Fruit fly (Drosophila melanogaster) whole organism, prepupa: ENCODE data around the gene Eig71Ed.

Source experiments
- CG10669 ChIP-seq: fragments of 200-800 bp; sonication (Bioruptor generic); optimal IDR thresholded peaks from 3 replicates; lab custom pipeline; 2018; ENCODE audit warnings: missing biosample characterization, mild to moderate bottlenecking, missing genetic modification characterization, moderate library complexity
- CG11294 ChIP-seq: fragments of 200-800 bp; sonication (Bioruptor generic); IDR thresholded peaks from 2 replicates; pipeline ENCODE4 v1.3.6; 2022; ENCODE audit warnings: missing biosample characterization, missing genetic modification characterization
- CG11762 ChIP-seq: fragments of 200-800 bp; sonication (Bioruptor generic); optimal IDR thresholded peaks from 3 replicates; lab custom pipeline; 2016; ENCODE audit warnings: missing biosample characterization, missing genetic modification characterization; ENCODE audit not compliant: insufficient read depth
- CG1621 ChIP-seq: fragments of 200-800 bp; sonication (Bioruptor generic); optimal IDR thresholded peaks from 3 replicates; lab custom pipeline; 2018; ENCODE audit warnings: missing biosample characterization, mild to moderate bottlenecking, missing genetic modification characterization
- CG16779 ChIP-seq: fragments of 200-800 bp; sonication (Bioruptor generic); optimal IDR thresholded peaks from 3 replicates; lab custom pipeline; 2017; ENCODE audit warnings: missing biosample characterization, mild to moderate bottlenecking, missing genetic modification characterization
- CG3032 ChIP-seq: fragments of 200-800 bp; optimal IDR thresholded peaks from 2 replicates; lab custom pipeline; 2019; ENCODE audit warnings: missing biosample characterization, mild to moderate bottlenecking, missing genetic modification characterization, moderate library complexity
- CG32006 ChIP-seq: fragments of 200-800 bp; sonication (Bioruptor generic); optimal IDR thresholded peaks from 3 replicates; lab custom pipeline; 2017; ENCODE audit warnings: missing biosample characterization, mild to moderate bottlenecking, missing genetic modification characterization
- CG3919 ChIP-seq: fragments of 200-800 bp; sonication (Bioruptor generic); optimal IDR thresholded peaks from 3 replicates; lab custom pipeline; 2016; ENCODE audit warnings: missing biosample characterization, missing genetic modification characterization
- CG4318 ChIP-seq: fragments of 200-800 bp; sonication (Bioruptor generic); optimal IDR thresholded peaks from 3 replicates; lab custom pipeline; 2017; ENCODE audit warnings: missing biosample characterization, mild to moderate bottlenecking, missing genetic modification characterization
- CG6163 ChIP-seq: fragments of 200-800 bp; sonication (Bioruptor generic); IDR thresholded peaks from 3 replicates; pipeline ENCODE4 v1.3.6; 2022; ENCODE audit warnings: missing biosample characterization, missing genetic modification characterization
- CG6276 ChIP-seq: fragments of 200-800 bp; sonication (Bioruptor generic); optimal IDR thresholded peaks from 2 replicates; lab custom pipeline; 2017; ENCODE audit warnings: missing biosample characterization, mild to moderate bottlenecking, missing genetic modification characterization
- CG6854 ChIP-seq: fragments of 200-800 bp; sonication (Bioruptor generic); optimal IDR thresholded peaks from 2 replicates; lab custom pipeline; 2017; ENCODE audit warnings: missing biosample characterization, mild to moderate bottlenecking, missing genetic modification characterization
- CG7368 ChIP-seq: fragments of 200-800 bp; sonication (Bioruptor generic); optimal IDR thresholded peaks from 3 replicates; lab custom pipeline; 2016; ENCODE audit warnings: missing biosample characterization, missing genetic modification characterization
- CG9139 ChIP-seq: fragments of 200-800 bp; sonication (Bioruptor generic); optimal IDR thresholded peaks from 3 replicates; lab custom pipeline; 2017; ENCODE audit warnings: missing biosample characterization, mild to moderate bottlenecking, missing genetic modification characterization
- Eip75B ChIP-seq: fragments of 200-800 bp; sonication (Bioruptor generic); optimal IDR thresholded peaks from 3 replicates; lab custom pipeline; 2016; ENCODE audit warnings: missing biosample characterization, missing genetic modification characterization
- Eip78C ChIP-seq: fragments of 200-800 bp; sonication (Bioruptor generic); peaks from one replicate; lab custom pipeline; 2016; ENCODE audit warnings: missing biosample characterization, missing genetic modification characterization
- Eip93F ChIP-seq: fragments of 200-800 bp; sonication (Bioruptor generic); optimal IDR thresholded peaks from 2 replicates; lab custom pipeline; 2016; ENCODE audit warnings: missing biosample characterization, mild to moderate bottlenecking, missing genetic modification characterization
- Ets96B ChIP-seq: fragments of 200-800 bp; optimal IDR thresholded peaks from 2 replicates; lab custom pipeline; 2019; ENCODE audit warnings: missing biosample characterization, mild to moderate bottlenecking, missing genetic modification characterization, moderate library complexity
- Gug ChIP-seq: fragments of 200-800 bp; sonication (Bioruptor generic); IDR thresholded peaks from 2 replicates; pipeline ENCODE4 v1.3.6; 2022; ENCODE audit warnings: missing biosample characterization, missing genetic modification characterization
- Hr39 ChIP-seq: fragments of 200-800 bp; sonication (Bioruptor generic); optimal IDR thresholded peaks from 2 replicates; lab custom pipeline; 2016; ENCODE audit warnings: missing biosample characterization, missing genetic modification characterization
- Hr4 ChIP-seq: fragments of 200-800 bp; sonication (Bioruptor generic); optimal IDR thresholded peaks from 3 replicates; lab custom pipeline; 2016; ENCODE audit warnings: missing biosample characterization, missing genetic modification characterization
- Lpt ChIP-seq: fragments of 200-800 bp; sonication (Bioruptor generic); optimal IDR thresholded peaks from 3 replicates; lab custom pipeline; 2016; ENCODE audit warnings: missing biosample characterization, missing genetic modification characterization
- Met ChIP-seq: fragments of 200-800 bp; sonication (Bioruptor generic); optimal IDR thresholded peaks from 3 replicates; lab custom pipeline; 2016; ENCODE audit warnings: missing biosample characterization, missing genetic modification characterization
- Smox ChIP-seq: fragments of 200-800 bp; sonication (Bioruptor generic); optimal IDR thresholded peaks from 3 replicates; lab custom pipeline; 2016; ENCODE audit warnings: missing biosample characterization, missing genetic modification characterization
- Sox102F ChIP-seq: fragments of 200-800 bp; sonication (Bioruptor generic); optimal IDR thresholded peaks from 2 replicates; lab custom pipeline; 2016; ENCODE audit warnings: missing biosample characterization, mild to moderate bottlenecking, missing genetic modification characterization
- Sox14 ChIP-seq: fragments of 200-800 bp; sonication (Bioruptor generic); optimal IDR thresholded peaks from 3 replicates; lab custom pipeline; 2016; ENCODE audit warnings: missing biosample characterization, missing genetic modification characterization
- Sox15 ChIP-seq: fragments of 200-800 bp; sonication (Bioruptor generic); optimal IDR thresholded peaks from 3 replicates; lab custom pipeline; 2016; ENCODE audit warnings: missing biosample characterization, missing genetic modification characterization
- achi ChIP-seq: fragments of 200-800 bp; sonication (Bioruptor generic); optimal IDR thresholded peaks from 3 replicates; lab custom pipeline; 2016; ENCODE audit warnings: missing biosample characterization, missing genetic modification characterization
- acj6 ChIP-seq: fragments of 200-800 bp; sonication (Bioruptor generic); optimal IDR thresholded peaks from 3 replicates; lab custom pipeline; 2016; ENCODE audit warnings: missing biosample characterization, missing genetic modification characterization
- cyc ChIP-seq: fragments of 200-800 bp; sonication (Bioruptor generic); optimal IDR thresholded peaks from 3 replicates; lab custom pipeline; 2016; ENCODE audit warnings: missing biosample characterization, missing genetic modification characterization
- dac ChIP-seq: fragments of 200-800 bp; sonication (Bioruptor generic); optimal IDR thresholded peaks from 2 replicates; lab custom pipeline; 2017; ENCODE audit warnings: missing biosample characterization, mild to moderate bottlenecking, missing genetic modification characterization
- dsx ChIP-seq: fragments of 200-800 bp; optimal IDR thresholded peaks from 3 replicates; lab custom pipeline; 2019; ENCODE audit warnings: missing biosample characterization, mild to moderate bottlenecking, missing genetic modification characterization, moderate library complexity; ENCODE audit not compliant: poor library complexity, severe bottlenecking
- eg ChIP-seq: fragments of 200-800 bp; sonication (Bioruptor generic); IDR thresholded peaks from 3 replicates; pipeline ENCODE4 v1.3.6; 2022; ENCODE audit warnings: missing biosample characterization, missing genetic modification characterization
- lz ChIP-seq: fragments of 200-800 bp; sonication (Bioruptor generic); optimal IDR thresholded peaks from 3 replicates; lab custom pipeline; 2016; ENCODE audit warnings: missing biosample characterization, missing genetic modification characterization
- salr ChIP-seq, 2 experiments: fragments of 200-800 bp; sonication (Bioruptor generic); optimal IDR thresholded peaks; 3 replicates each; lab custom pipeline; 2016 to 2018; ENCODE audit warnings: missing biosample characterization in 2 of 2, missing genetic modification characterization in 2 of 2, mild to moderate bottlenecking in 1 of 2
- spab ChIP-seq: fragments of 200-800 bp; sonication (Bioruptor generic); optimal IDR thresholded peaks from 2 replicates; lab custom pipeline; 2017; ENCODE audit warnings: missing biosample characterization, mild to moderate bottlenecking, missing genetic modification characterization, missing genetic modification reagents
- ss ChIP-seq, 2 experiments: fragments of 200-800 bp; sonication (Bioruptor generic); optimal IDR thresholded peaks; 2 replicates in 1 of 2; 3 replicates in 1 of 2; lab custom pipeline; 2017 to 2018; ENCODE audit warnings: mild to moderate bottlenecking in 2 of 2, missing biosample characterization in 2 of 2, missing genetic modification characterization in 2 of 2, moderate library complexity in 1 of 2
- svp ChIP-seq: fragments of 200-800 bp; sonication (Bioruptor generic); peaks from one replicate; lab custom pipeline; 2016; ENCODE audit warnings: missing biosample characterization, missing genetic modification characterization
- topi ChIP-seq: fragments of 200-800 bp; sonication (Bioruptor generic); optimal IDR thresholded peaks from 3 replicates; lab custom pipeline; 2016; ENCODE audit warnings: missing biosample characterization, missing genetic modification characterization

Eig71Ed gene

dm6 chr3L:15652154-15652553 lies at the start of gene Eig71Ed, which contains the start of gene Eig71Ec:
Eig71Ed (plus strand) TSS chr3L:15652537.
Eig71Ec (minus strand) TSS chr3L:15652254.
- no peak for TF ChIP-seq CG7368
- TF ChIP-seq CG1621 (tag; lab: Kevin White, UChicago) = no peak
- no peak for TF ChIP-seq CG6163 (GFP tag; lab: Robert Waterston, UW)
- TF ChIP-seq dac (GFP tag; lab: Kevin White, UChicago) = no peak
- TF ChIP-seq topi (GFP tag; lab: Kevin White, UChicago) = no peak
- no peak for TF ChIP-seq CG10669
- no peak for TF ChIP-seq Lpt (GFP tag; lab: Kevin White, UChicago)
- TF ChIP-seq Sox14 (GFP tag; lab: Kevin White, UChicago) = no peak
- TF ChIP-seq Hr4 (GFP tag; lab: Kevin White, UChicago) = no peak
- no peak for TF ChIP-seq cyc (GFP tag; lab: Kevin White, UChicago)
- no peak for TF ChIP-seq CG3919 (GFP tag; lab: Kevin White, UChicago)
- TF ChIP-seq achi = no peak
- no peak for TF ChIP-seq Hr39 (GFP tag; lab: Kevin White, UChicago)
- no peak for TF ChIP-seq dsx (GFP tag; lab: Kevin White, UChicago)
- no peak for TF ChIP-seq CG6276

- TF ChIP-seq cyc (GFP tag; lab: Kevin White, UChicago) (no peak), acj6 (no peak), Eip93F (GFP tag; lab: Kevin White, UChicago) (no peak), CG10669 (no peak), CG6854 (GFP tag; lab: Kevin White, UChicago) (no peak), svp (GFP tag; lab: Kevin White, UChicago) (no peak), Hr4 (GFP tag; lab: Kevin White, UChicago) (no peak), eg (GFP tag; lab: Robert Waterston, UW) (no peak), CG3032 (tag; lab: Kevin White, UChicago) (no peak), Sox15 (GFP tag; lab: Kevin White, UChicago) (no peak), Lpt (GFP tag; lab: Kevin White, UChicago) (no peak), CG16779 (tag; lab: Kevin White, UChicago) (no peak), Eip75B (no peak), Ets96B (tag; lab: Kevin White, UChicago) (no peak), CG9139 (GFP tag; lab: Kevin White, UChicago) (no peak), spab (no peak), CG11294 (GFP tag; lab: Robert Waterston, UW) (no peak), lz (GFP tag; lab: Kevin White, UChicago) (no peak), Gug (no peak), Met (GFP tag; lab: Kevin White, UChicago) (no peak)
Measured at dm6 chr3L:15604979-15605378, 47.4 kb upstream of the Eig71Ed start.

DNA sequence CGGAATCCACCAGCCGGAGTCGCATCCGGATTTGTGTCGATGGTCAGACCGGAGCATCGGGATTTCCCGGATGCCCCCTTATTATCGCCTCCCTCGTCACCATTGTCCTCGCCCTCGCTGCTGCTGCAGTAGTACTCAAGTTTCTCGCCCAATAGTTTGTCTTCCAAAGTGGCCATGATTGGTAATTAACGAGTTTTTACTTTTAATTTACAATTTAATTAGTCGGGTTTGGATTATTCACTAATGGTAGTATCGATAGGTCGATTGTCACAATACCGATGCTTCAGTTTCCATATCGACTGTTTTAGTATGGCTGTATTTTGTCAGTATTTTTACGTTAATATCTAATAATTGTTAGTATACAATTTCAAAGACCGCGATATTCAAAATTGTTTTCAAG lies 42.2 kb upstream of the Eig71Ed start, which contains the start of gene CG7650:
Gene CG7650, minus strand, starts transcription at position 278 of the 400 bp plus-strand sequence.
- TF ChIP-seq Sox14 (GFP tag; lab: Kevin White, UChicago) = peak; percentile 3
- peak; percentile 86 for TF ChIP-seq CG1621 (tag; lab: Kevin White, UChicago)
- TF ChIP-seq dac (GFP tag; lab: Kevin White, UChicago) = no peak

- no peak for TF ChIP-seq CG11762 (GFP tag; lab: Kevin White, UChicago)
- TF ChIP-seq Ets96B (tag; lab: Kevin White, UChicago) = no peak
- no peak for TF ChIP-seq Eip78C (GFP tag; lab: Kevin White, UChicago)
- TF ChIP-seq, all 60 proteins: peak for 0
Measured at dm6 chr3L:15612728-15613127, 39.6 kb upstream of the Eig71Ed start, which contains the start of gene CG13449. CG13449 (minus strand) TSS chr3L:15612828.

DNA sequence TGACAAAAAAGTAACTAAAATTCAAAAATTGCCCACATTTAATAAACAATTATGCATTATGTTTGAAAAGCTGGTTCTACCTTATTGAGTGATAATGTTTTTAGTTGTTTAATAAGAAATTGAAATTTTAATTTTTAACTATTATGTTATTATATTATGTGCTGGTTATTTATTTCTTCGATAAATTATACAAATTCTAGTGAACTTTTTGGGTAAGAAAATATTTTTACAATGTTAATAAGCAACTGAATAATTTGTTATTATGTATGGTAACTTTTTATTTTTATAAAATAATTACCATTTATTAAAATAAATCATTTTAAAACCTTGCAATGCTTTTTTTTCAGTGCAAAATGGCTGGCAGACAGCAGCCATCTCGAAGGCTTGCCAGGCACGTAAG lies 35.8 kb upstream of the Eig71Ed start:
- TF ChIP-seq Smox (GFP tag; lab: Kevin White, UChicago) (no peak), CG4318 (GFP tag; lab: Kevin White, UChicago) (no peak), ss (GFP tag; optimal IDR thresholded peaks at IDR 0.05; lab: Kevin White, UChicago) (no peak), Sox102F (GFP tag; lab: Kevin White, UChicago) (no peak), CG3032 (tag; lab: Kevin White, UChicago) (no peak), CG32006 (GFP tag; lab: Kevin White, UChicago) (no peak), salr (GFP tag; optimal IDR thresholded peaks at IDR 0.05; lab: Kevin White, UChicago) (no peak)
